Worm (Caenorhabditis elegans) whole organism, L1 larva: ENCODE data around the gene mlc-1.

Experiments
- C04F5.9 ChIP-seq: sonication (generic microtip); optimal IDR thresholded peaks from 2 replicates; lab custom pipeline; 2016; ENCODE audit warnings: missing genetic modification characterization, missing compliant biosample characterization
- C16A3.4 ChIP-seq: fragments of 150-350 bp; optimal IDR thresholded peaks from 2 replicates; lab custom pipeline; 2014; ENCODE audit warnings: missing biosample characterization, missing genetic modification characterization
- ceh-90 ChIP-seq: sonication (generic microtip); optimal IDR thresholded peaks from 2 replicates; lab custom pipeline; 2016; ENCODE audit warnings: missing genetic modification characterization, missing compliant biosample characterization
- dsc-1 ChIP-seq: sonication (generic microtip); optimal IDR thresholded peaks from 2 replicates; lab custom pipeline; 2016; ENCODE audit warnings: mild to moderate bottlenecking, missing genetic modification characterization, missing compliant biosample characterization
- efl-1 ChIP-seq, 4 experiments: fragments of 150-350 bp; optimal IDR thresholded peaks in 3 of 4; peaks in 1 of 4; 1 replicate in 1 of 4; 2 replicates in 3 of 4; lab custom pipeline; 2014; ENCODE audit warnings: missing biosample characterization in 2 of 4, missing genetic modification characterization in 2 of 4, missing genetic modification reagents in 2 of 4
- egl-13 ChIP-seq: sonication (generic microtip); optimal IDR thresholded peaks from 2 replicates; lab custom pipeline; 2016; ENCODE audit warnings: missing genotype, missing genetic modification reagents, missing genetic modification characterization, missing compliant biosample characterization
- elt-3 ChIP-seq, 6 experiments: fragments of 150-350 bp in 1 of 6; sonication (generic microtip); optimal IDR thresholded peaks; 2 replicates each; lab custom pipeline; 2017 to 2018; ENCODE audit warnings: missing biosample characterization in 6 of 6, missing genetic modification characterization in 6 of 6, inconsistent platforms in 1 of 6
- fkh-4 ChIP-seq: sonication (generic microtip); optimal IDR thresholded peaks from 2 replicates; lab custom pipeline; 2016; ENCODE audit warnings: missing compliant biosample characterization, missing genetic modification characterization, borderline replicate concordance
- fkh-8 ChIP-seq: sonication (generic microtip); optimal IDR thresholded peaks from 2 replicates; lab custom pipeline; 2016; ENCODE audit warnings: mild to moderate bottlenecking, missing genetic modification characterization, missing compliant biosample characterization
- isw-1 ChIP-seq: fragments of 200-800 bp; sonication (Bioruptor generic); IDR thresholded peaks from 2 replicates; pipeline ENCODE4 v1.3.6; 2022; ENCODE audit warnings: missing genetic modification characterization, missing compliant biosample characterization
- lin-14 ChIP-seq: fragments of 200-800 bp; sonication (Bioruptor generic); optimal IDR thresholded peaks from 2 replicates; lab custom pipeline; 2018; ENCODE audit warnings: mild to moderate bottlenecking, missing genetic modification characterization, moderate library complexity, missing compliant biosample characterization
- lin-15B ChIP-seq: fragments of 150-350 bp; sonication (generic microtip); optimal IDR thresholded peaks from 3 replicates; lab custom pipeline; 2014; ENCODE audit warnings: missing biosample characterization, missing genetic modification characterization
- lsy-2 ChIP-seq, 2 experiments: fragments of 150-350 bp; optimal IDR thresholded peaks; 2 replicates each; lab custom pipeline; 2014; ENCODE audit warnings: missing biosample characterization in 2 of 2, missing genetic modification characterization in 2 of 2
- mab-9 ChIP-seq: fragments of 200-800 bp; sonication (Bioruptor generic); IDR thresholded peaks from 2 replicates; pipeline ENCODE4 v1.3.6; 2022; ENCODE audit warnings: missing genetic modification reagents, missing genetic modification characterization, missing compliant biosample characterization
- mef-2 ChIP-seq: fragments of 150-350 bp; optimal IDR thresholded peaks from 2 replicates; lab custom pipeline; 2014; ENCODE audit warnings: missing biosample characterization, missing genetic modification characterization
- mep-1 ChIP-seq: fragments of 150-350 bp; optimal IDR thresholded peaks from 2 replicates; lab custom pipeline; 2014; ENCODE audit warnings: missing biosample characterization, missing genetic modification characterization
- nhr-11 ChIP-seq: fragments of 150-350 bp; optimal IDR thresholded peaks from 2 replicates; lab custom pipeline; 2014; ENCODE audit warnings: missing biosample characterization, missing genetic modification characterization
- nhr-19 ChIP-seq: fragments of 200-800 bp; sonication (Bioruptor generic); conservative IDR thresholded peaks from 2 replicates; pipeline ENCODE4 v1.3.6; 2022; ENCODE audit warnings: missing genetic modification characterization, missing compliant biosample characterization
- nhr-20 ChIP-seq: sonication (generic microtip); optimal IDR thresholded peaks from 2 replicates; lab custom pipeline; 2016; ENCODE audit warnings: mild to moderate bottlenecking, missing genetic modification characterization, missing compliant biosample characterization
- nhr-237 ChIP-seq: fragments of 150-350 bp; optimal IDR thresholded peaks from 2 replicates; lab custom pipeline; 2014; ENCODE audit warnings: missing biosample characterization, missing genetic modification characterization
- nhr-47 ChIP-seq: sonication (generic microtip); optimal IDR thresholded peaks from 2 replicates; lab custom pipeline; 2016; ENCODE audit warnings: mild to moderate bottlenecking, missing genetic modification characterization, moderate library complexity, missing compliant biosample characterization
- nhr-71 ChIP-seq: sonication (generic microtip); optimal IDR thresholded peaks from 2 replicates; lab custom pipeline; 2016; ENCODE audit warnings: mild to moderate bottlenecking, missing genetic modification characterization, moderate library complexity, missing compliant biosample characterization
- nhr-76 ChIP-seq: sonication (generic microtip); optimal IDR thresholded peaks from 2 replicates; lab custom pipeline; 2017; ENCODE audit warnings: missing biosample characterization, missing genetic modification characterization
- nhr-77 ChIP-seq: fragments of 150-350 bp; optimal IDR thresholded peaks from 2 replicates; lab custom pipeline; 2014; ENCODE audit warnings: missing biosample characterization, missing genetic modification characterization
- pag-3 ChIP-seq: sonication (generic microtip); optimal IDR thresholded peaks from 2 replicates; lab custom pipeline; 2017; ENCODE audit warnings: missing genetic modification characterization, mild to moderate bottlenecking, missing compliant biosample characterization, antibody characterized with exemption, borderline replicate concordance; ENCODE audit not compliant: insufficient read depth
- pax-3 ChIP-seq: fragments of 200-800 bp; sonication (Bioruptor generic); optimal IDR thresholded peaks from 2 replicates; lab custom pipeline; 2018; ENCODE audit warnings: mild to moderate bottlenecking, missing genetic modification characterization, moderate library complexity, missing compliant biosample characterization
- rnt-1 ChIP-seq: sonication (generic microtip); optimal IDR thresholded peaks from 2 replicates; lab custom pipeline; 2016; ENCODE audit warnings: mild to moderate bottlenecking, missing genetic modification characterization, moderate library complexity, missing compliant biosample characterization
- skn-1 ChIP-seq: fragments of 150-350 bp; optimal IDR thresholded peaks from 2 replicates; lab custom pipeline; 2014; ENCODE audit warnings: missing biosample characterization, missing genetic modification characterization
- snu-23 ChIP-seq: sonication (generic microtip); optimal IDR thresholded peaks from 2 replicates; lab custom pipeline; 2016; ENCODE audit warnings: missing genetic modification characterization, missing compliant biosample characterization
- sox-4 ChIP-seq: sonication (generic microtip); optimal IDR thresholded peaks from 2 replicates; lab custom pipeline; 2016; ENCODE audit warnings: missing genetic modification characterization, missing compliant biosample characterization
- sptf-1 ChIP-seq: fragments of 150-350 bp; optimal IDR thresholded peaks from 2 replicates; lab custom pipeline; 2014; ENCODE audit warnings: missing biosample characterization, missing genetic modification characterization
- sup-37 ChIP-seq: fragments of 200-800 bp; sonication (Bioruptor generic); optimal IDR thresholded peaks from 2 replicates; lab custom pipeline; 2018; ENCODE audit warnings: mild to moderate bottlenecking, missing genetic modification characterization, missing compliant biosample characterization
- swsn-7 ChIP-seq: sonication (generic microtip); optimal IDR thresholded peaks from 2 replicates; lab custom pipeline; 2016; ENCODE audit warnings: missing genetic modification characterization, missing compliant biosample characterization
- tbx-2 ChIP-seq: sonication (generic microtip); optimal IDR thresholded peaks from 2 replicates; lab custom pipeline; 2016; ENCODE audit warnings: missing genetic modification characterization, missing compliant biosample characterization
- tlp-1 ChIP-seq: fragments of 150-350 bp; optimal IDR thresholded peaks from 2 replicates; lab custom pipeline; 2014; ENCODE audit warnings: missing biosample characterization, missing genetic modification characterization
- unc-86 ChIP-seq: sonication (generic microtip); optimal IDR thresholded peaks from 2 replicates; lab custom pipeline; 2016; ENCODE audit warnings: missing genetic modification characterization, missing compliant biosample characterization
- xbp-1 ChIP-seq: sonication (generic microtip); optimal IDR thresholded peaks from 2 replicates; lab custom pipeline; 2016; ENCODE audit warnings: missing genetic modification characterization, missing compliant biosample characterization
- zip-4 ChIP-seq: fragments of 200-800 bp; sonication (Bioruptor generic); optimal IDR thresholded peaks from 2 replicates; lab custom pipeline; 2018; ENCODE audit warnings: mild to moderate bottlenecking, missing genetic modification characterization, moderate library complexity, missing compliant biosample characterization
- ztf-4 ChIP-seq: fragments of 150-350 bp; optimal IDR thresholded peaks from 2 replicates; lab custom pipeline; 2014; ENCODE audit warnings: missing biosample characterization, missing genetic modification characterization

mlc-1 gene

DNA sequence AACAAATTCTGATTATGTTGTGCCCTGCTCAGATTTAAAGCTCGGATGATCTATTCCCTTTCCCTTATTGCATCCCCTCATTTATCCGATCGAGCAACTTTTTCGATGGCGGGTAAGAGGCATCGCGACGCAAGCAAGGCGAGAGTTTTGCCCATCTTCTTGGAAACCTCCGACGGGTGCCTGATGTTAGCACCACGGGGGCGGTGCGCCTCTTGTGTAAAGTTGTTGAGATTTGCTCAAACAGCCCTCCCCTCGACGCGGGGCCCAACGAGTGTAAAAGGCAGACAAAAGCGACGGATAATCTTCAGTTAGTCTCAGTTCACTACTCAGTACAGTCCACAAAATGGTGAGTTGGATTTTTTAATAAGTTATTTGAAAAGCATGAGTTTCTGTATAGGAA is at the start of gene mlc-1:
mlc-1 (plus strand) TSS at position 324 of the 400 bp plus-strand sequence.
- TF ChIP-seq nhr-76 (tag; lab: Kevin White, UChicago) (no peak), sptf-1 (tag; lab: Kevin White, UChicago) (no peak), pax-3 (tag; lab: Kevin White, UChicago) (no peak), dsc-1 (tag; lab: Kevin White, UChicago) (peak; percentile 65), nhr-19 (GFP tag; lab: Robert Waterston, UW) (peak; percentile 48), nhr-71 (tag; lab: Kevin White, UChicago) (peak; percentile 73), nhr-77 (tag; lab: Kevin White, UChicago) (peak; percentile 35), mab-9 (GFP tag; lab: Robert Waterston, UW) (no peak), C04F5.9 (tag; lab: Kevin White, UChicago) (no peak), elt-3 (tag; optimal IDR thresholded peaks at IDR 0.05; lab: Kevin White, UChicago) (no peak), xbp-1 (tag; lab: Kevin White, UChicago) (no peak), tbx-2 (tag; lab: Kevin White, UChicago) (peak; percentile 19), unc-86 (tag; lab: Kevin White, UChicago) (no peak), lin-15B (no peak), rnt-1 (tag; lab: Kevin White, UChicago) (peak; percentile 55), pag-3 (tag; lab: Kevin White, UChicago) (no peak), egl-13 (tag; lab: Kevin White, UChicago) (no peak), skn-1 (tag; lab: Kevin White, UChicago) (no peak), swsn-7 (peak; percentile 24), lin-14 (GFP tag; lab: Kevin White, UChicago) (peak; percentile 60), nhr-47 (tag; lab: Kevin White, UChicago) (peak; percentile 39), nhr-11 (tag; lab: Kevin White, UChicago) (no peak), isw-1 (no peak), lsy-2 (tag; optimal IDR thresholded peaks at IDR 0.05; lab: Kevin White, UChicago) (peak in 1 of 2 experiments; percentile 5), zip-4 (GFP tag; lab: Kevin White, UChicago) (no peak), C16A3.4 (tag; lab: Kevin White, UChicago) (no peak), sup-37 (peak; percentile 39), mep-1 (tag; lab: Kevin White, UChicago) (no peak), sox-4 (tag; lab: Kevin White, UChicago) (no peak), snu-23 (GFP tag; lab: Kevin White, UChicago) (peak; percentile 9), nhr-20 (tag; lab: Kevin White, UChicago) (peak; percentile 47), ceh-90 (tag; lab: Kevin White, UChicago) (no peak)

DNA sequence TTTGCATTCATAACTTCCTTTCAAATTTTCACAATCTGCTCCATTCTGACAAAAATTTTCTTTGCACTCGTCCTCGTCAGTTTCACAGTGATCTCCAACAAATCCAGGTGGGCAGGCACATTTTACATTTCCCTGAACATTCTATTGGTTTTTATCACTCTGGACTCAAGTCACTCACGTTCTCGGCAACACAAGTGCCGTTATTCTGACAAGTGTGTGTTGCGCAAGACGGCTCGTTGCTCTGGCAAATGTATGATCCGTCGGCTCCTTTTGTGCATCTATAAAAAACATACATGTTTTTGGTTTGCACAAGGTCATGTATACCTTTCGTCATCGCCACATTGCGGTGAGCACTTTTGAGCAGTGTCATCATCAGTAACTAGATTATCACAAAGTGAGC is 46.4 kb upstream of the mlc-1 start:
- TF ChIP-seq mep-1 (tag; lab: Kevin White, UChicago) = no peak
- no peak for TF ChIP-seq tlp-1 (tag; lab: Kevin White, UChicago)
- no peak for TF ChIP-seq fkh-8 (tag; lab: Kevin White, UChicago)
- TF ChIP-seq mef-2 (tag; lab: Kevin White, UChicago) = no peak
- no peak for TF ChIP-seq efl-1 (optimal IDR thresholded peaks at IDR 0.05; lab: Kevin White, UChicago)
- peak in 1 of 2 experiments; percentile 91 for TF ChIP-seq efl-1 (GFP tag; optimal IDR thresholded peaks at IDR 0.05 in 1 of 2; lab: Kevin White, UChicago)

- TF ChIP-seq ztf-4 (tag; lab: Kevin White, UChicago) (no peak), mef-2 (tag; lab: Kevin White, UChicago) (no peak), fkh-4 (no peak), unc-86 (tag; lab: Kevin White, UChicago) (no peak), mep-1 (tag; lab: Kevin White, UChicago) (no peak), nhr-237 (no peak)
These were observed 45.1 kb upstream of the mlc-1 start, which contains the start of gene crb-1 for ce11 chrX:17413868-17414267. Gene crb-1 (minus strand): TSS chrX:17414014.
